Worm (Caenorhabditis elegans) whole organism, L3 larva: Measurements from ENCODE around the gene ZK1320.7.

ENCODE experiments used
- ceh-16 ChIP-seq: sonication (generic microtip); optimal IDR thresholded peaks from 2 replicates; lab custom pipeline; 2017; ENCODE audit warnings: missing biosample characterization, missing genetic modification characterization
- ceh-82 ChIP-seq: fragments of 150-350 bp; optimal IDR thresholded peaks from 2 replicates; lab custom pipeline; 2014; ENCODE audit warnings: missing biosample characterization, missing genetic modification characterization
- jun-1 ChIP-seq: fragments of 150-350 bp; optimal IDR thresholded peaks from 2 replicates; lab custom pipeline; 2014; ENCODE audit warnings: missing biosample characterization, missing genetic modification reagents, missing genetic modification characterization
- nhr-237 ChIP-seq: fragments of 150-350 bp; optimal IDR thresholded peaks from 2 replicates; lab custom pipeline; 2014; ENCODE audit warnings: missing biosample characterization, missing genetic modification characterization

DNA sequence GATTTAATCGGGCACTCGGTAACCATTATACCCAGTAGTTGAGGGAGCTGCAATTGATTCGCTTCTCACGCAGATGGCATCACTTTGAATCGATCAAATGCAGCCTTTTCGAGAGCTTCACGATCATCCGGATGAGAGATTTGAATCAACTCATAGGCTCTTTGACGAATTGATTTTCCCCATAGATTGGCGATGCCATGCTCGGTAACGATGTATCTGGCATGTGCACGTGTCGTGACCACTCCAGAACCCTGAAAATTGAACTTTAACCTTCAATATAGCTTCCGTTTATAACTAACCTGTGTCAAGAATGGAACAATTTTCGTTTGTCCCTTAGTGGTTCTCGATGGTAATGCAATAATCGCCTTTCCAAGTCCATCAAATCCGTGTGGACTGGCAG lies 12.8 kb downstream of the ZK1320.7 start:
- TF ChIP-seq nhr-237 (tag; lab: Kevin White, UChicago), result no peak
- no peak for TF ChIP-seq ceh-82
- TF ChIP-seq jun-1 (tag; lab: Kevin White, UChicago), result no peak
- TF ChIP-seq ceh-16 (tag; lab: Kevin White, UChicago), result no peak
